Worm (Caenorhabditis elegans) whole organism, dauer: ENCODE measurements around the gene attf-2.

Experiments
- unc-62 ChIP-seq: sonication (generic microtip); optimal IDR thresholded peaks from 2 replicates; lab custom pipeline; 2017; ENCODE audit warnings: missing biosample characterization, missing genetic modification reagents, missing genetic modification characterization

Gene attf-2

DNA sequence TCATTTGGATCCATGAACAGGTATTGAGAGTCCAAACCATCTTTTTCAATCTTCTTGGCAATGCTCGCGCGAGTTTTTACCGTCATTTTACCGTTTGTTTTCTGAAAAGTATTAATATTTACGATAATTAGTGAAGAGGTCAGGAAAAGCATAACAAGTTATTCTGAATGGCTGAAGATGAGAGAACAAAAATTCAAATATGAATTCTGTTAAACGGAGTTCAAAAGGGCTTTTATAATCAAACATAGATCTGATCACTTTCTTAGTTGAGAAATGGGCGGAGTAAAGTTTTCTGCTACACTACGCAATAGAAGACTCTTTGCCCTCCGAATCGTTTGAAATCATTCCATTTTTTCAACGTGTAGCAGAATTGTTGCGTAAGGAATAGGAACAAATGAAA lies 42.9 kb downstream of the attf-2 start, which contains the start of gene fat-7:
TSS of gene fat-7 (minus strand) at position 101 of the 400 bp plus-strand sequence.
- TF ChIP-seq unc-62, result no peak

DNA sequence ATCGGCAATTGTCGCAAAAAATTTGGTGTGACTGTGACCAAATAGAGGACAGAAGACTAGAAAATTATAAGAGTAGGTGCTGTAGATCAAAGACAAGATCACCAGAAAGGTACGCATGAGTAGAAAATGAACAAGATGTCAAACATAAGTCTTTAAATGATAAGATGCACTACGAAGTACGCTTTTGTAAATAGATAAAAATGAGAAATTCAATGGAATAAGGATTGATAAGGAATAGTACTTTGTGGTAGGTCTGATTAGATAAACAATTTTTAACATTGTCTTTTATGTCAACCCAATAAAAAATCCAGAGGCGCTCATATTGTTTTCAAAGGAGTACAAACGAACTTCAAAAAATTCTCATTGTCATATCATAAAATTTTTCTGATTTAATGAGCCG lies 45.4 kb downstream of the attf-2 start, which contains the start of gene F10D2.8:
TSS of gene F10D2.8 (minus strand) at position 145 of the 400 bp plus-strand sequence.
- no peak for TF ChIP-seq unc-62

ce11 chrV:7147370-7147769 lies 48.6 kb downstream of the attf-2 start, which contains the start of gene ugt-38:
Gene ugt-38, minus strand, starts transcription at chrV:7147470.
- TF ChIP-seq unc-62, result no peak

DNA sequence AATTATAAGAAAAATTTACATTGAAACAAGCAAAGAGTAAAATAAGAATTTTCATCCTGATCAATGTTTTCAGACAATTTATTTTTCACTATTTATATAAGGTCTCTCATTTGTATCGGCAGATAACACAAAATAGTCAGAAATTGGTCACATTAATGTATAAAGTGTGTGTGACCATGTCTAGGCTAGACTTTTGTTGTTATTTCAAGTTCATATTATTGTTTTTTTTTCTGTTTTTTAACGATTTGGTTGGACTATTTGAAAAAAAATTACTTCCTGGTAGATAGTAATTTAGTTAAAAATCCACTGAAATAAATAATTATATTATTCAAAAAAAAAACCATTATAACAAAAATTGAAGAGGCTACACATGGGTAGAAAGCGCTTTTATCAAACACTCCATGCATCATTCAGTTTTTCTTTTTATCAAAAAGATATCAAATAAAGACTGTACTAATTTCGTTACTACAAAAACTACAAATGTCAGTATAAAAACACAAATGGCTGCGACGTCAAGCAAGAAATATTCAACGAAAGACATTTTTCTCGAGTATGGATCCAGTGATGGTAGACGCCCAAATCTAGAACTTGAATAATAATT lies 50.6 kb downstream of the attf-2 start, which contains the start of gene ugt-37:
TSS of gene ugt-37 (minus strand) at position 69 of the 601 bp plus-strand sequence.
- TF ChIP-seq unc-62, result no peak
